Fruit fly (Drosophila melanogaster) whole organism, pupa: ENCODE measurements around the gene pHCl-1.

Experiments
- CG10348 ChIP-seq: fragments of 200-800 bp; sonication (Bioruptor generic); IDR thresholded peaks from 2 replicates; pipeline ENCODE4 v1.3.6; 2022; ENCODE audit warnings: missing biosample characterization, missing genetic modification characterization
- CG8301 ChIP-seq: fragments of 200-800 bp; sonication (Bioruptor generic); optimal IDR thresholded peaks from 2 replicates; lab custom pipeline; 2018; ENCODE audit warnings: missing biosample characterization, mild to moderate bottlenecking, missing genetic modification characterization

DNA sequence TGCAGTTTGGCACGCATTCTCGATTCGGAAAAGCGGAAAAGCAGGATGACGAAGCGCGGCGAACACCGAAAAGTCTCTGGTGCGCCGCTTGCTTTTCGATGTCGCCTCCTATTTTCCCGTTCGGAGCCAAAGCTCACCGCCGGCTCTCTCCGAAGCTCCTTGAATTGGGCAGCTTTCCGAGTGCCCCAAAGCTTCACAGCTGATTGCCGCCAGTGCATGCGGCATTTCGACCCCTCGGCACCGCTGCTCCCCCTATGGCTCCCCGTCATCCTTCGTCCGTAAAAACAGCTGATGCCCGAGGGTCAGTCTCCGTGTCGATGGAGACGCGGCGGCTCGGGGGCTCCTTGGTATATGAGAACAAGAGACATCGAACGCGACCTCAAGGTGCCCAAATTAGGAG lies at the start of gene pHCl-1:
- TF ChIP-seq CG10348 (GFP tag; lab: Robert Waterston, UW) (no peak), CG8301 (tag; lab: Kevin White, UChicago) (no peak)
